Worm (Caenorhabditis elegans) whole organism, midembryonic: Measurements from ENCODE around the gene F19G12.4.

Source experiments
- T22C8.4 ChIP-seq: fragments of 200-800 bp; sonication (Bioruptor generic); IDR thresholded peaks from 2 replicates; pipeline ENCODE4 v1.3.6; 2022; ENCODE audit warnings: missing genetic modification characterization, missing compliant biosample characterization
- cog-1 ChIP-seq: sonication (generic microtip); optimal IDR thresholded peaks from 2 replicates; lab custom pipeline; 2016; ENCODE audit warnings: missing genetic modification characterization, missing compliant biosample characterization
- flt-1 ChIP-seq: fragments of 200-800 bp; sonication (Bioruptor generic); IDR thresholded peaks from 2 replicates; pipeline ENCODE4 v1.3.6; 2022; ENCODE audit warnings: missing genetic modification characterization, missing compliant biosample characterization
- med-1 ChIP-seq: sonication (generic microtip); optimal IDR thresholded peaks from 2 replicates; lab custom pipeline; 2017; ENCODE audit warnings: missing genetic modification characterization, mild to moderate bottlenecking, missing compliant biosample characterization, antibody characterized with exemption, missing genetic modification reagents; ENCODE audit not compliant: insufficient read depth
- ref-1 ChIP-seq: fragments of 200-800 bp; sonication (Bioruptor generic); conservative IDR thresholded peaks from 2 replicates; pipeline ENCODE4 v1.3.6; 2022; ENCODE audit warnings: missing genetic modification reagents, missing genetic modification characterization, missing compliant biosample characterization
- tab-1 ChIP-seq: fragments of 200-800 bp; sonication (Bioruptor generic); IDR thresholded peaks from 2 replicates; pipeline ENCODE4 v1.3.6; 2022; ENCODE audit warnings: missing genetic modification characterization, missing compliant biosample characterization
- ztf-23 ChIP-seq: fragments of 200-800 bp; sonication (Bioruptor generic); IDR thresholded peaks from 2 replicates; pipeline ENCODE4 v1.3.6; 2022; ENCODE audit warnings: missing genetic modification reagents, missing genetic modification characterization, missing compliant biosample characterization
- ztf-29 ChIP-seq: fragments of 200-800 bp; sonication (Bioruptor generic); IDR thresholded peaks from 2 replicates; pipeline ENCODE4 v1.3.6; 2022; ENCODE audit warnings: missing genetic modification reagents, missing genetic modification characterization, missing compliant biosample characterization

DNA sequence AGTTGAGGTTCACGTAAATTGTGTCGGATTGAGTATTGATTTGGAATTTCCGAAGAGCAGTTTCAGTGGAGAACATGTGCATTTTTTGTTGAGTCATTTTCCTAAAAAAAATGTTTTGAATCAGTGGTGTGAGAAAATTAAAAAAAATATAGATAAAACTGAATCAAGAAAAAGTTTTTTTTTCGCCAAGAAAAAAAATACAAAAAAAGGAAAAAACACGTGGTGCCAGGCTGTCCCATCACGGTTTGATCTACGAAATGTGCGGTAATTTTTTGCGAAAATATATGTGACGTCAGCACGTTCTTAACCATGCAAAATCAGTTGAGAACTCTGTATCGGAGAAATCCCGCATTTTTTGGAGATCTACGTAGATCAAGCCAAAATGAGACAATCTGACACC, 23.2 kb upstream of the F19G12.4 start, which contains the start of gene F56C3.9:
- TF ChIP-seq ref-1 (GFP tag; lab: Robert Waterston, UW) (no peak), cog-1 (tag; lab: Kevin White, UChicago) (no peak), flt-1 (GFP tag; lab: Robert Waterston, UW) (no peak), med-1 (GFP tag; lab: Kevin White, UChicago) (no peak), T22C8.4 (no peak), tab-1 (GFP tag; lab: Robert Waterston, UW) (no peak), ztf-23 (GFP tag; lab: Robert Waterston, UW) (no peak), ztf-29 (GFP tag; lab: Robert Waterston, UW) (no peak)
